Worm (Caenorhabditis elegans): ENCODE measurements around the gene lit-1.
A peak's percentile ranks its signal among the peaks of the same experiment; 100 is the strongest.

ce11 chrIII:13722387-13723122 lies 20.8 kb downstream of the lit-1 start:
- TF ChIP-seq pqm-1 (tag; optimal IDR thresholded peaks at IDR 0.05) (no peak), ceh-2 (tag; optimal IDR thresholded peaks at IDR 0.05) (no peak), pha-4 (tag; optimal IDR thresholded peaks at IDR 0.05) (no peak), pag-3 (tag; optimal IDR thresholded peaks at IDR 0.05; ENCODE audit: borderline replicate concordance) (no peak), ahr-1 (tag; optimal IDR thresholded peaks at IDR 0.05) (no peak), hlh-6 (tag; optimal IDR thresholded peaks at IDR 0.05) (peak; percentile 11), che-1 (tag; optimal IDR thresholded peaks at IDR 0.05) (no peak), tbx-7 (tag; optimal IDR thresholded peaks at IDR 0.05) (no peak), ref-2 (tag; optimal IDR thresholded peaks at IDR 0.05) (no peak), lim-6 (tag; optimal IDR thresholded peaks at IDR 0.05) (no peak), eyg-1 (tag; optimal IDR thresholded peaks at IDR 0.05) (no peak), fkh-10 (GFP tag; optimal IDR thresholded peaks at IDR 0.05) (no peak)
